Worm (Caenorhabditis elegans) whole organism, midembryonic: ENCODE data around the gene ran-2.
"Not testable (repeated sequence)": the region's sequence is repeated elsewhere in the genome, so short reads cannot be mapped to it uniquely, and the experiment has no call there.

Experiments used
- T22C8.4 ChIP-seq: fragments of 200-800 bp; sonication (Bioruptor generic); IDR thresholded peaks from 2 replicates; pipeline ENCODE4 v1.3.6; 2022; ENCODE audit warnings: missing genetic modification characterization, missing compliant biosample characterization
- cog-1 ChIP-seq: sonication (generic microtip); optimal IDR thresholded peaks from 2 replicates; lab custom pipeline; 2016; ENCODE audit warnings: missing genetic modification characterization, missing compliant biosample characterization
- flt-1 ChIP-seq: fragments of 200-800 bp; sonication (Bioruptor generic); IDR thresholded peaks from 2 replicates; pipeline ENCODE4 v1.3.6; 2022; ENCODE audit warnings: missing genetic modification characterization, missing compliant biosample characterization
- med-1 ChIP-seq: sonication (generic microtip); optimal IDR thresholded peaks from 2 replicates; lab custom pipeline; 2017; ENCODE audit warnings: missing genetic modification characterization, mild to moderate bottlenecking, missing compliant biosample characterization, antibody characterized with exemption, missing genetic modification reagents; ENCODE audit not compliant: insufficient read depth
- ref-1 ChIP-seq: fragments of 200-800 bp; sonication (Bioruptor generic); conservative IDR thresholded peaks from 2 replicates; pipeline ENCODE4 v1.3.6; 2022; ENCODE audit warnings: missing genetic modification reagents, missing genetic modification characterization, missing compliant biosample characterization
- tab-1 ChIP-seq: fragments of 200-800 bp; sonication (Bioruptor generic); IDR thresholded peaks from 2 replicates; pipeline ENCODE4 v1.3.6; 2022; ENCODE audit warnings: missing genetic modification characterization, missing compliant biosample characterization
- ztf-23 ChIP-seq: fragments of 200-800 bp; sonication (Bioruptor generic); IDR thresholded peaks from 2 replicates; pipeline ENCODE4 v1.3.6; 2022; ENCODE audit warnings: missing genetic modification reagents, missing genetic modification characterization, missing compliant biosample characterization
- ztf-29 ChIP-seq: fragments of 200-800 bp; sonication (Bioruptor generic); IDR thresholded peaks from 2 replicates; pipeline ENCODE4 v1.3.6; 2022; ENCODE audit warnings: missing genetic modification reagents, missing genetic modification characterization, missing compliant biosample characterization

DNA sequence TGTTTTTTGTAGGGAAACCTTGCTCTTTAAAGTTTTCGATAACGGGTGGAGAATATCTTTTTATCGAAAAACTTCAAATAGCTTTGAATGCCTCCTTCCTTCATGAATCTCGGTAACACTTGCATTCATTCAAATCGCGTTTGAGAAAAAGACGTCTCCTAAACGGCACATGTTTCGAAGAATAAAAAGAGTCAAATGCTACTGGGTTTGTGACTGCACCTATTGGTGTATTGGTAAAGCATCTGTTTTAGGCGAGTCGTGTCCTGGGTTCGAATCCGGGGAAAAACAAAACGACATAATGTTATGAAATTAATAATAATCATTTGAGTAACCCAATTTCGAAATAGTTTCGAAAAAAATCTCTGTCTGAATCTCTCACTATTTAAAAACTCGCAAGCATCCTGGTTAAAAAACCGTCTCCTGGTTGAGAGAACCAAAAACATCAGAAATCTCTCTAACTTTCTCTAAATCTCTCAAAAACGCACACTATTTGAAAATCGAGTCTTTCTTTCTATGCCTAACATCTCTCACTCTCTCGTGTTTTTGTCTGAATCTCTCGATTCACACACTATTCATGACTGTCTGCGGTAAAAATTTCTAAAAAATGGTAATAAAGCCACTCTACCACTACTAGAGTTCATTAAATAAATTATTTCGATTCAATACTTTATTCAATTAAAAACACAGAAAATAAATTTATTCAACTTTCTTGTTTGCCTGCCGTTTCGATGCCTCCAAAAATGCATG, 32.8 kb downstream of the ran-2 start:
- not testable (repeated sequence) for TF ChIP-seq ref-1 (GFP tag; lab: Robert Waterston, UW); ztf-29 (GFP tag; lab: Robert Waterston, UW); T22C8.4 (GFP tag; lab: Robert Waterston, UW); tab-1 (GFP tag; lab: Robert Waterston, UW); med-1 (GFP tag; lab: Kevin White, UChicago); ztf-23 (GFP tag; lab: Robert Waterston, UW); cog-1
- 0 out of 2 replicates have a peak, but pooled peaks have one; percentile 53 for TF ChIP-seq flt-1
